Fruit fly (Drosophila melanogaster) whole organism, embryonic: Measurements from ENCODE around the gene CG42852.
A peak's percentile ranks its signal among the peaks of the same experiment; 100 is the strongest.

Experiments used
- ATbp ChIP-seq: fragments of 200-800 bp; sonication (Bioruptor generic); optimal IDR thresholded peaks from 2 replicates; lab custom pipeline; 2017; ENCODE audit warnings: missing biosample characterization, mild to moderate bottlenecking, missing genetic modification characterization, missing genetic modification reagents
- Abd-B ChIP-seq: fragments of 200-800 bp; sonication (Bioruptor generic); optimal IDR thresholded peaks from 2 replicates; lab custom pipeline; 2018; ENCODE audit warnings: missing biosample characterization, mild to moderate bottlenecking, missing genetic modification characterization, moderate library complexity
- Awh ChIP-seq: fragments of 200-800 bp; sonication (Bioruptor generic); IDR thresholded peaks from 2 replicates; pipeline ENCODE4, ENCODE4 v1.3.6; 2022; ENCODE audit warnings: missing biosample characterization, missing genetic modification characterization
- CG10267 ChIP-seq: fragments of 200-800 bp; sonication (Bioruptor generic); optimal IDR thresholded peaks from 2 replicates; lab custom pipeline; 2018; ENCODE audit warnings: missing biosample characterization, mild to moderate bottlenecking, missing genetic modification characterization, moderate library complexity
- CG10654 ChIP-seq: fragments of 200-800 bp; sonication (Bioruptor generic); optimal IDR thresholded peaks from 2 replicates; lab custom pipeline; 2016; ENCODE audit warnings: missing biosample characterization, missing genetic modification characterization
- CG10979 ChIP-seq: fragments of 200-800 bp; sonication (Bioruptor generic); optimal IDR thresholded peaks from 2 replicates; lab custom pipeline; 2018; ENCODE audit warnings: missing biosample characterization, mild to moderate bottlenecking, missing genetic modification characterization, moderate library complexity
- CG12071 ChIP-seq: fragments of 200-800 bp; sonication (Bioruptor generic); optimal IDR thresholded peaks from 3 replicates; lab custom pipeline; 2018; ENCODE audit warnings: missing biosample characterization, mild to moderate bottlenecking, missing genetic modification characterization
- CG1233 ChIP-seq: fragments of 200-800 bp; sonication (Bioruptor generic); optimal IDR thresholded peaks from 4 replicates; lab custom pipeline; 2018; ENCODE audit warnings: missing biosample characterization, mild to moderate bottlenecking, missing genetic modification characterization
- CG14710 ChIP-seq: fragments of 200-800 bp; sonication (Bioruptor generic); optimal IDR thresholded peaks from 3 replicates; lab custom pipeline; 2019; ENCODE audit warnings: missing biosample characterization, mild to moderate bottlenecking, missing genetic modification characterization, moderate library complexity
- CG15696 ChIP-seq: fragments of 200-800 bp; sonication (Bioruptor generic); optimal IDR thresholded peaks from 2 replicates; lab custom pipeline; 2019; ENCODE audit warnings: missing biosample characterization, mild to moderate bottlenecking, missing genetic modification characterization, moderate library complexity
- CG17359 ChIP-seq: fragments of 200-800 bp; sonication (Bioruptor generic); optimal IDR thresholded peaks from 3 replicates; lab custom pipeline; 2018; ENCODE audit warnings: missing biosample characterization, mild to moderate bottlenecking, missing genetic modification characterization, moderate library complexity
- CG18262 ChIP-seq: fragments of 200-800 bp; optimal IDR thresholded peaks from 3 replicates; lab custom pipeline; 2019; ENCODE audit warnings: missing biosample characterization, mild to moderate bottlenecking, missing genetic modification characterization, moderate library complexity
- CG2712 ChIP-seq: fragments of 200-800 bp; optimal IDR thresholded peaks from 3 replicates; lab custom pipeline; 2019; ENCODE audit warnings: missing biosample characterization, mild to moderate bottlenecking, missing genetic modification characterization, moderate library complexity
- CG2875 ChIP-seq: fragments of 200-800 bp; sonication (Bioruptor generic); optimal IDR thresholded peaks from 2 replicates; lab custom pipeline; 2017; ENCODE audit warnings: missing biosample characterization, mild to moderate bottlenecking, missing genetic modification characterization, missing genetic modification reagents
- CG4360 ChIP-seq: fragments of 200-800 bp; sonication (Bioruptor generic); IDR thresholded peaks from 2 replicates; pipeline ENCODE4 v1.3.6; 2022; ENCODE audit warnings: missing biosample characterization, missing genetic modification characterization
- CG4424 ChIP-seq: fragments of 200-800 bp; sonication (Bioruptor generic); optimal IDR thresholded peaks from 3 replicates; lab custom pipeline; 2016; ENCODE audit warnings: missing biosample characterization, missing genetic modification characterization
- CG5180 ChIP-seq: fragments of 200-800 bp; sonication (Bioruptor generic); optimal IDR thresholded peaks from 3 replicates; lab custom pipeline; 2017; ENCODE audit warnings: missing biosample characterization, missing genetic modification characterization, mild to moderate bottlenecking, moderate library complexity, missing genetic modification reagents
- CG6175 ChIP-seq: fragments of 200-800 bp; sonication (Bioruptor generic); IDR thresholded peaks from 3 replicates; pipeline ENCODE4 v1.3.6; 2022; ENCODE audit warnings: missing biosample characterization, missing genetic modification characterization
- CG7839 ChIP-seq: fragments of 200-800 bp; sonication (Bioruptor generic); optimal IDR thresholded peaks from 3 replicates; lab custom pipeline; 2018; ENCODE audit warnings: missing biosample characterization, mild to moderate bottlenecking, missing genetic modification characterization, moderate library complexity
- CG8359 ChIP-seq: fragments of 200-800 bp; sonication (Bioruptor generic); optimal IDR thresholded peaks from 2 replicates; lab custom pipeline; 2017; ENCODE audit warnings: missing biosample characterization, mild to moderate bottlenecking, missing genetic modification characterization, borderline replicate concordance
- CG8388 ChIP-seq: fragments of 200-800 bp; sonication (Bioruptor generic); optimal IDR thresholded peaks from 2 replicates; lab custom pipeline; 2019; ENCODE audit warnings: missing biosample characterization, mild to moderate bottlenecking, missing genetic modification characterization, moderate library complexity
- CrebB ChIP-seq: fragments of 200-800 bp; sonication (Bioruptor generic); optimal IDR thresholded peaks from 3 replicates; lab custom pipeline; 2018; ENCODE audit warnings: missing biosample characterization, mild to moderate bottlenecking, missing genetic modification characterization
- Dp ChIP-seq: fragments of 200-800 bp; sonication (Bioruptor generic); optimal IDR thresholded peaks from 2 replicates; lab custom pipeline; 2018; ENCODE audit warnings: missing biosample characterization, mild to moderate bottlenecking, missing genetic modification characterization, moderate library complexity
- Drgx ChIP-seq: fragments of 200-800 bp; sonication (Bioruptor generic); IDR thresholded peaks from 2 replicates; pipeline ENCODE4 v1.3.6; 2022; ENCODE audit warnings: missing biosample characterization, missing genetic modification characterization
- Eip74EF ChIP-seq, 2 experiments: fragments of 200-800 bp in 1 of 2; fragments of >200 bp in 1 of 2; sonication (Bioruptor generic) in 1 of 2; optimal IDR thresholded peaks; 2 replicates each; lab custom pipeline; 2017 to 2019; ENCODE audit warnings: missing biosample characterization in 2 of 2, missing genetic modification characterization in 2 of 2, mild to moderate bottlenecking in 1 of 2, moderate library complexity in 1 of 2
- Ets97D ChIP-seq: fragments of 200-800 bp; sonication (Bioruptor generic); optimal IDR thresholded peaks from 3 replicates; lab custom pipeline; 2016; ENCODE audit warnings: missing biosample characterization, missing genetic modification characterization
- HLHmδ ChIP-seq: fragments of 200-800 bp; sonication (Bioruptor generic); optimal IDR thresholded peaks from 2 replicates; lab custom pipeline; 2018; ENCODE audit warnings: missing biosample characterization, mild to moderate bottlenecking, missing genetic modification characterization, moderate library complexity
- Lim3 ChIP-seq: fragments of 200-800 bp; sonication (Bioruptor generic); IDR thresholded peaks from 2 replicates; pipeline ENCODE4 v1.3.6; 2022; ENCODE audit warnings: missing biosample characterization, missing genetic modification characterization
- Optix ChIP-seq: fragments of 200-800 bp; sonication (Bioruptor generic); IDR thresholded peaks from 3 replicates; pipeline ENCODE4 v1.3.6; 2022; ENCODE audit warnings: missing biosample characterization, missing genetic modification characterization
- Six4 ChIP-seq: fragments of 200-800 bp; sonication (Bioruptor generic); optimal IDR thresholded peaks from 2 replicates; lab custom pipeline; 2016; ENCODE audit warnings: missing biosample characterization, missing genetic modification characterization
- Sox102F ChIP-seq: fragments of 200-800 bp; sonication (Bioruptor generic); optimal IDR thresholded peaks from 2 replicates; lab custom pipeline; 2018; ENCODE audit warnings: missing biosample characterization, mild to moderate bottlenecking, missing genetic modification characterization, moderate library complexity
- Ssrp ChIP-seq: fragments of 200-800 bp; sonication (Bioruptor generic); optimal IDR thresholded peaks from 2 replicates; lab custom pipeline; 2018; ENCODE audit warnings: missing biosample characterization, mild to moderate bottlenecking, missing genetic modification characterization, moderate library complexity
- dmrt99B ChIP-seq: fragments of 200-800 bp; sonication (Bioruptor generic); optimal IDR thresholded peaks from 2 replicates; lab custom pipeline; 2018; ENCODE audit warnings: missing biosample characterization, mild to moderate bottlenecking, missing genetic modification characterization, moderate library complexity
- fd96Cb ChIP-seq: fragments of 200-800 bp; sonication (Bioruptor generic); optimal IDR thresholded peaks from 2 replicates; lab custom pipeline; 2018; ENCODE audit warnings: missing biosample characterization, mild to moderate bottlenecking, missing genetic modification characterization, moderate library complexity
- gsb-n ChIP-seq: fragments of 200-800 bp; sonication (Bioruptor generic); optimal IDR thresholded peaks from 3 replicates; lab custom pipeline; 2018; ENCODE audit warnings: missing biosample characterization, mild to moderate bottlenecking, missing genetic modification characterization
- hkb ChIP-seq, 2 experiments: fragments of 200-800 bp in 1 of 2; fragments of >200 bp in 1 of 2; sonication (Bioruptor generic) in 1 of 2; IDR thresholded peaks in 1 of 2; optimal IDR thresholded peaks in 1 of 2; 2 replicates each; pipeline versions ENCODE4 v1.3.6 to Lab custom; 2017 to 2022; ENCODE audit warnings: missing biosample characterization in 1 of 2, missing genetic modification characterization in 1 of 2
- lola ChIP-seq, 3 experiments: fragments of >200 bp in 2 of 3; fragments of 200-800 bp in 1 of 3; sonication (Bioruptor generic) in 1 of 3; optimal IDR thresholded peaks; 2 replicates each; lab custom pipeline; 2017 to 2019; ENCODE audit warnings: missing biosample characterization in 3 of 3, missing genetic modification characterization in 3 of 3, mild to moderate bottlenecking in 1 of 3, moderate library complexity in 1 of 3
- nerfin-1 ChIP-seq: fragments of 200-800 bp; sonication (Bioruptor generic); optimal IDR thresholded peaks from 3 replicates; lab custom pipeline; 2019; ENCODE audit warnings: missing biosample characterization, mild to moderate bottlenecking, missing genetic modification characterization, moderate library complexity
- nmo ChIP-seq: fragments of 200-800 bp; sonication (Bioruptor generic); optimal IDR thresholded peaks from 2 replicates; lab custom pipeline; 2018; ENCODE audit warnings: missing biosample characterization, mild to moderate bottlenecking, missing genetic modification characterization, moderate library complexity
- phol ChIP-seq: fragments of 200-800 bp; sonication (Bioruptor generic); optimal IDR thresholded peaks from 3 replicates; lab custom pipeline; 2018; ENCODE audit warnings: missing biosample characterization, mild to moderate bottlenecking, missing genetic modification characterization, moderate library complexity
- sens ChIP-seq: fragments of 200-800 bp; sonication (Bioruptor generic); peaks from one replicate; lab custom pipeline; 2016; ENCODE audit warnings: missing biosample characterization, missing genetic modification characterization
- stwl ChIP-seq: fragments of 200-800 bp; sonication (Bioruptor generic); optimal IDR thresholded peaks from 3 replicates; lab custom pipeline; 2018; ENCODE audit warnings: missing biosample characterization, mild to moderate bottlenecking, missing genetic modification characterization, moderate library complexity
- sug ChIP-seq: fragments of 200-800 bp; optimal IDR thresholded peaks from 2 replicates; lab custom pipeline; 2019; ENCODE audit warnings: missing biosample characterization, mild to moderate bottlenecking, missing genetic modification characterization, moderate library complexity
- tna ChIP-seq: fragments of 200-800 bp; sonication (Bioruptor generic); IDR thresholded peaks from 2 replicates; pipeline ENCODE4 v1.3.6; 2022; ENCODE audit warnings: missing biosample characterization, missing genetic modification characterization; ENCODE audit not compliant: partially characterized antibody
- unpg ChIP-seq: fragments of 200-800 bp; sonication (Bioruptor generic); optimal IDR thresholded peaks from 3 replicates; lab custom pipeline; 2018; ENCODE audit warnings: missing biosample characterization, mild to moderate bottlenecking, missing genetic modification characterization, moderate library complexity
- zen ChIP-seq: fragments of 200-800 bp; sonication (Bioruptor generic); optimal IDR thresholded peaks from 3 replicates; lab custom pipeline; 2018; ENCODE audit warnings: missing biosample characterization, mild to moderate bottlenecking, missing genetic modification characterization, moderate library complexity
- zf30C ChIP-seq: fragments of 200-800 bp; sonication (Bioruptor generic); optimal IDR thresholded peaks from 3 replicates; lab custom pipeline; 2018; ENCODE audit warnings: missing biosample characterization, mild to moderate bottlenecking, missing genetic modification characterization
- zfh1 ChIP-seq: fragments of 200-800 bp; sonication (Bioruptor generic); IDR thresholded peaks from 3 replicates; pipeline ENCODE4 v1.3.6; 2022; ENCODE audit warnings: missing biosample characterization, missing genetic modification characterization

Gene CG42852

DNA sequence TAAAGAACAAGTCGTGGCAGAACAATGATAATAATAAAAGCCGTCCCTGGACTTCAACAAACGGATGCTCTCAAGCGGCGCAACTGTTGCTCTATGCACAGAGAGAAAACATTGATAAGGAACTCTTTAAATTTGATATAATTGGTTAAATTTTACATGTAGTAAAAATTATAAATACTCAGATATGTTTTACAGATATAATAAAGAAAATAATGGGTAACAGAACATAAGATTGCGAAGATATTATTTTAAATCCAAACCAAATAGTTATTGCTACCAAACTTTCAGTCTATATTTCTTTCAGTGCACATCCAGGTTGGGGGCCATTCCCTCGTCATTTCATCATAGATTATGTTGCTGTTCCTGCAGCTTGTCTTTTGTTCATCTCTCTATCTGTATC, 5.6 kb upstream of the CG42852 start:
- TF ChIP-seq CG12071 (no peak), Abd-B (no peak), sug (tag; lab: Kevin White, UChicago) (no peak), CG6175 (GFP tag; lab: Robert Waterston, UW) (no peak), lola (GFP tag; optimal IDR thresholded peaks at IDR 0.05; lab: Kevin White, UChicago) (peak in 1 of 3 experiments; percentile 63), gsb-n (tag; lab: Kevin White, UChicago) (peak; percentile 44), CG5180 (GFP tag; lab: Kevin White, UChicago) (no peak), CG14710 (tag; lab: Kevin White, UChicago) (peak; percentile 71), zf30C (GFP tag; lab: Kevin White, UChicago) (peak; percentile 20), stwl (tag; lab: Kevin White, UChicago) (peak; percentile 17), sens (GFP tag; lab: Kevin White, UChicago) (peak; percentile 74), dmrt99B (tag; lab: Kevin White, UChicago) (peak; percentile 60), CG2712 (tag; lab: Kevin White, UChicago) (peak; percentile 84), CG4424 (GFP tag; lab: Kevin White, UChicago) (peak; percentile 36), CG2875 (GFP tag; lab: Kevin White, UChicago) (peak; percentile 13), Awh (GFP tag; lab: Robert Waterston, UW) (no peak), CG1233 (peak; percentile 2), CG4360 (GFP tag; lab: Robert Waterston, UW) (no peak), CG17359 (tag; lab: Kevin White, UChicago) (peak; percentile 38), Eip74EF (GFP tag; optimal IDR thresholded peaks at IDR 0.05; lab: Kevin White, UChicago) (peak in 1 of 2 experiments; percentile 26), Ssrp (tag; lab: Kevin White, UChicago) (peak; percentile 9), Optix (no peak), Sox102F (GFP tag; lab: Kevin White, UChicago) (peak; percentile 2), CG8388 (GFP tag; lab: Kevin White, UChicago) (peak; percentile 49), Ets97D (no peak), Six4 (GFP tag; lab: Kevin White, UChicago) (peak; percentile 27), zen (tag; lab: Kevin White, UChicago) (peak; percentile 18), CG15696 (peak; percentile 54), tna (no peak), nmo (GFP tag; lab: Kevin White, UChicago) (peak; percentile 66), hkb (optimal IDR thresholded peaks at IDR 0.05; lab: Kevin White, UChicago) (no peak), hkb (GFP tag; IDR thresholded peaks at IDR 0.05; lab: Robert Waterston, UW) (peak; percentile 45; the same call in 1 of the 2 replicates), CG7839 (tag; lab: Kevin White, UChicago) (peak; percentile 55), unpg (GFP tag; lab: Kevin White, UChicago) (peak; percentile 18), HLHmδ (GFP tag; lab: Kevin White, UChicago) (no peak), phol (peak; percentile 75), CG18262 (tag; lab: Kevin White, UChicago) (peak; percentile 70), Lim3 (GFP tag; lab: Robert Waterston, UW) (no peak), ATbp (GFP tag; lab: Kevin White, UChicago) (peak; percentile 18), CG8359 (GFP tag; lab: Kevin White, UChicago) (peak; percentile 3), fd96Cb (peak; percentile 31), CG10267 (tag; lab: Kevin White, UChicago) (peak; percentile 61), zfh1 (GFP tag; lab: Robert Waterston, UW) (peak; percentile 50; the same call in 1 of the 3 replicates), Drgx (GFP tag; lab: Robert Waterston, UW) (peak; percentile 59), CG10654 (GFP tag; lab: Kevin White, UChicago) (peak; percentile 15), CrebB (no peak), Dp (GFP tag; lab: Kevin White, UChicago) (no peak), nerfin-1 (tag; lab: Kevin White, UChicago) (peak; percentile 44), CG10979 (tag; lab: Kevin White, UChicago) (peak; percentile 82)
